Fruit fly (Drosophila melanogaster): Measurements from ENCODE around the gene CG12236.

The CG12236 gene

dm6 chrX:5873164-5873563 lies 34.8 kb upstream of the CG12236 start, which contains the start of gene GAA1 (continued):
- TF ChIP-seq CG1529 (GFP tag; optimal IDR thresholded peaks at IDR 0.05) (no peak), row (GFP tag; IDR thresholded peaks at IDR 0.05) (peak; percentile 62), CG15514 (GFP tag; optimal IDR thresholded peaks at IDR 0.05) (peak; percentile 26), CG2129 (GFP tag; IDR thresholded peaks at IDR 0.05; ENCODE audit: partially characterized antibody) (peak; percentile 31; the same call in 1 of the 2 replicates), CG4404 (GFP tag; IDR thresholded peaks at IDR 0.05) (no peak), Hey (tag; optimal IDR thresholded peaks at IDR 0.05) (no peak), CG13287 (GFP tag; IDR thresholded peaks at IDR 0.05; ENCODE audit: partially characterized antibody) (peak; percentile 86), disco-r (GFP tag; optimal IDR thresholded peaks at IDR 0.05) (no peak), CG3163 (GFP tag; optimal IDR thresholded peaks at IDR 0.05) (no peak), pfk (GFP tag; optimal IDR thresholded peaks at IDR 0.05) (no peak), chm (GFP tag; IDR thresholded peaks at IDR 0.05) (no peak), Nf-YB (GFP tag; optimal IDR thresholded peaks at IDR 0.05) (no peak), vvl (GFP tag; IDR thresholded peaks at IDR 0.05) (peak; percentile 29; the same call in 1 of the 2 replicates), sd (tag; optimal IDR thresholded peaks at IDR 0.05) (no peak), C15 (GFP tag; IDR thresholded peaks at IDR 0.05) (no peak), ttk (GFP tag; IDR thresholded peaks at IDR 0.05) (no peak), Doc2 (GFP tag; IDR thresholded peaks at IDR 0.05) (no peak), NC2β (GFP tag; optimal IDR thresholded peaks at IDR 0.05) (no peak), Hr78 (GFP tag; optimal IDR thresholded peaks at IDR 0.05) (no peak), pb (GFP tag; optimal IDR thresholded peaks at IDR 0.05) (no peak), CG2202 (tag; optimal IDR thresholded peaks at IDR 0.05) (no peak), inv (GFP tag; IDR thresholded peaks at IDR 0.05; ENCODE audit: partially characterized antibody) (peak; percentile 64), grn (GFP tag; optimal IDR thresholded peaks at IDR 0.05) (no peak), CG9215 (GFP tag; IDR thresholded peaks at IDR 0.05) (no peak), psq (GFP tag; optimal IDR thresholded peaks at IDR 0.05) (no peak), CG30403 (GFP tag; optimal IDR thresholded peaks at IDR 0.05) (no peak), eyg (GFP tag; optimal IDR thresholded peaks at IDR 0.05) (no peak), twi (tag; optimal IDR thresholded peaks at IDR 0.05) (no peak), sna (GFP tag; IDR thresholded peaks at IDR 0.05; ENCODE audit: partially characterized antibody) (peak; percentile 88), CG18619 (GFP tag; optimal IDR thresholded peaks at IDR 0.05) (no peak), gem (tag; optimal IDR thresholded peaks at IDR 0.05) (no peak), CG4282 (GFP tag; optimal IDR thresholded peaks at IDR 0.05) (no peak), Abd-B (GFP tag; optimal IDR thresholded peaks at IDR 0.05) (no peak), CG13424 (tag; optimal IDR thresholded peaks at IDR 0.05) (peak; percentile 12), HLH54F (GFP tag; optimal IDR thresholded peaks at IDR 0.05) (no peak), CG7786 (GFP tag; optimal IDR thresholded peaks at IDR 0.05) (no peak), CG15696 (tag; optimal IDR thresholded peaks at IDR 0.05) (peak; percentile 2), CG11093 (GFP tag; IDR thresholded peaks at IDR 0.05) (no peak), jumu (GFP tag; optimal IDR thresholded peaks at IDR 0.05) (no peak), HLH3B (GFP tag; IDR thresholded peaks at IDR 0.05) (no peak), Taf1 (GFP tag; IDR thresholded peaks at IDR 0.05) (no peak), gce (GFP tag; IDR thresholded peaks at IDR 0.05) (no peak), CG9437 (GFP tag; optimal IDR thresholded peaks at IDR 0.05) (peak; percentile 0), CG9609 (GFP tag; optimal IDR thresholded peaks at IDR 0.05) (no peak), CG33213 (GFP tag; optimal IDR thresholded peaks at IDR 0.05) (no peak), CG7372 (GFP tag; IDR thresholded peaks at IDR 0.05) (no peak), HmgD (GFP tag; optimal IDR thresholded peaks at IDR 0.05) (no peak), pum (GFP tag; optimal IDR thresholded peaks at IDR 0.05) (no peak), prd (optimal IDR thresholded peaks at IDR 0.05) (no peak), prd (GFP tag; IDR thresholded peaks at IDR 0.05) (0 out of 3 replicates have a peak, but pooled peaks have one; percentile 14), slp2 (GFP tag; optimal IDR thresholded peaks at IDR 0.05) (no peak), ash1 (GFP tag; optimal IDR thresholded peaks at IDR 0.05) (no peak)

Measured in whole organism, embryonic.